Worm (Caenorhabditis elegans) whole organism, late embryonic: ENCODE results near the gene F23A7.4.

Experiments used
- ama-1 ChIP-seq: fragments of 150-350 bp; optimal IDR thresholded peaks from 2 replicates; lab custom pipeline; 2014
- ceh-19 ChIP-seq: fragments of 200-800 bp; sonication (Bioruptor generic); optimal IDR thresholded peaks from 2 replicates; lab custom pipeline; 2018; ENCODE audit warnings: mild to moderate bottlenecking, missing genetic modification characterization, missing compliant biosample characterization
- ceh-34 ChIP-seq: sonication (generic microtip); optimal IDR thresholded peaks from 2 replicates; lab custom pipeline; 2016; ENCODE audit warnings: mild to moderate bottlenecking, missing genetic modification characterization, missing compliant biosample characterization
- dmd-4 ChIP-seq: sonication (generic microtip); optimal IDR thresholded peaks from 2 replicates; lab custom pipeline; 2016; ENCODE audit warnings: borderline replicate concordance, missing genetic modification characterization, missing compliant biosample characterization
- ets-4 ChIP-seq: sonication (generic microtip); optimal IDR thresholded peaks from 2 replicates; lab custom pipeline; 2016; ENCODE audit warnings: missing genetic modification characterization, missing compliant biosample characterization
- pqm-1 ChIP-seq: sonication (generic microtip); optimal IDR thresholded peaks from 2 replicates; lab custom pipeline; 2016; ENCODE audit warnings: missing genetic modification characterization, missing compliant biosample characterization

DNA sequence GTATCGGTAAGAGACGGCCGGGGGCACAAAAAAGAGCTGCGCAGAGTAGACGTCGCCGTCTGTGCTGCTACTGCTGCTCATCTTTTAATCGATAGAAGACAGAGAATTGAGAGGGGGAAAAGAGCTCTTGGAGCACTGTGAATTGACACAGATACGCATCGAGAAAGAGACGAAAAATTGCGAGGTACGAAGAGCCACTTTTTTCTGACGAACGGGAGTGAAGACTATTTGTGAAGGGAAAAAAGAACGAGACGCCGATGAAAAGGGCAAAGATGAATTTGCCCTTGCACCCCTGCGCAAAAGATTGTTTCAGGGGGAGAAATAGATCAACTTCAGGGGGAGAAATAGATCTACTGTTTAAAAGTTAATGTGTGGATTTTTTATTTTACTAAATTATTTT, 10.2 kb upstream of the F23A7.4 start:
- TF ChIP-seq ama-1, result no peak
- TF ChIP-seq dmd-4, result no peak
- TF ChIP-seq ceh-34 (tag; lab: Kevin White, UChicago), result no peak
- no peak for TF ChIP-seq ets-4
- TF ChIP-seq pqm-1 (tag; lab: Kevin White, UChicago), result no peak
- TF ChIP-seq ceh-19 (GFP tag; lab: Kevin White, UChicago), result no peak
